Fruit fly (Drosophila melanogaster): ENCODE results near the gene CG33641.

- TF ChIP-seq Clk (GFP tag; optimal IDR thresholded peaks at IDR 0.05) (no peak), Hr96 (GFP tag; optimal IDR thresholded peaks at IDR 0.05) (no peak), cic (GFP tag; optimal IDR thresholded peaks at IDR 0.05) (peak; percentile 41), Crg-1 (GFP tag; optimal IDR thresholded peaks at IDR 0.05) (no peak), CG5204 (GFP tag; optimal IDR thresholded peaks at IDR 0.05) (no peak), CG7045 (GFP tag; optimal IDR thresholded peaks at IDR 0.05) (no peak), Mnt (GFP tag; optimal IDR thresholded peaks at IDR 0.05) (peak; percentile 15), CG12768 (GFP tag; optimal IDR thresholded peaks at IDR 0.05) (peak; percentile 12)
Measured at dm6 chr2L:13510870-13511867, 17.7 kb upstream of the CG33641 start.

Data from whole organism, adult.